Fruit fly (Drosophila melanogaster): ENCODE results near the gene lmgA.

lmgA gene

dm6 chr2L:8553789-8554626 lies 25.6 kb upstream of the lmgA start (continued):
- TF ChIP-seq CG17612 (GFP tag; IDR thresholded peaks at IDR 0.05) = no peak
- no peak for TF ChIP-seq caup (GFP tag; optimal IDR thresholded peaks at IDR 0.05; ENCODE audit: severe bottlenecking)
- no peak for TF ChIP-seq CG17186 (GFP tag; optimal IDR thresholded peaks at IDR 0.05)
- 0 out of 2 replicates have a peak, but pooled peaks have one; percentile 11 for TF ChIP-seq slbo (GFP tag; IDR thresholded peaks at IDR 0.05)
- TF ChIP-seq CG2116 (GFP tag; optimal IDR thresholded peaks at IDR 0.05) = peak; percentile 8
- 0 out of 2 replicates have a peak, but pooled peaks have one; percentile 14 for TF ChIP-seq Ptx1 (GFP tag; IDR thresholded peaks at IDR 0.05)
- no peak for TF ChIP-seq Dref (GFP tag; IDR thresholded peaks at IDR 0.05)
- 0 out of 2 replicates have a peak, but pooled peaks have one; percentile 12 for TF ChIP-seq CG14014 (GFP tag; IDR thresholded peaks at IDR 0.05)
- no peak for TF ChIP-seq ranshi (GFP tag; IDR thresholded peaks at IDR 0.05)
- TF ChIP-seq CG1792 (GFP tag; optimal IDR thresholded peaks at IDR 0.05) = no peak
- TF ChIP-seq mld (GFP tag; IDR thresholded peaks at IDR 0.05; ENCODE audit: partially characterized antibody) = no peak
- no peak for TF ChIP-seq Dbx (GFP tag; IDR thresholded peaks at IDR 0.05)
- TF ChIP-seq E2f1 (GFP tag; IDR thresholded peaks at IDR 0.05) = no peak
- no peak for TF ChIP-seq aop (GFP tag; IDR thresholded peaks at IDR 0.05)
- TF ChIP-seq HLH54F (GFP tag; optimal IDR thresholded peaks at IDR 0.05) = peak; percentile 32
- no peak for TF ChIP-seq YL-1 (GFP tag; optimal IDR thresholded peaks at IDR 0.05)
- TF ChIP-seq schlank (tag; optimal IDR thresholded peaks at IDR 0.05) = no peak
- no peak for TF ChIP-seq hkb (optimal IDR thresholded peaks at IDR 0.05)
- peak; percentile 43; the same call in 1 of the 2 replicates for TF ChIP-seq hkb (GFP tag; IDR thresholded peaks at IDR 0.05)
- no peak for TF ChIP-seq HmgZ (tag; optimal IDR thresholded peaks at IDR 0.05)
- no peak for TF ChIP-seq GATAe (GFP tag; conservative IDR thresholded peaks at IDR 0.05)
- TF ChIP-seq Oaz (GFP tag; IDR thresholded peaks at IDR 0.05) = no peak
- no peak for TF ChIP-seq Elba2 (GFP tag; optimal IDR thresholded peaks at IDR 0.05)
- peak; percentile 22 for TF ChIP-seq Six4 (GFP tag; optimal IDR thresholded peaks at IDR 0.05)
- no peak for TF ChIP-seq CG10147 (GFP tag; optimal IDR thresholded peaks at IDR 0.05)
- TF ChIP-seq dan (GFP tag; IDR thresholded peaks at IDR 0.05) = no peak
- TF ChIP-seq BtbVII (GFP tag; optimal IDR thresholded peaks at IDR 0.05) = peak; percentile 19
- TF ChIP-seq CG4854 (GFP tag; optimal IDR thresholded peaks at IDR 0.05) = no peak
- TF ChIP-seq toy (GFP tag; IDR thresholded peaks at IDR 0.05) = no peak
- peak; percentile 32 for TF ChIP-seq org-1 (GFP tag; optimal IDR thresholded peaks at IDR 0.05)
- TF ChIP-seq disco-r (GFP tag; optimal IDR thresholded peaks at IDR 0.05) = no peak
- no peak for TF ChIP-seq CG14860 (GFP tag; IDR thresholded peaks at IDR 0.05; ENCODE audit: partially characterized antibody)
- TF ChIP-seq CG13424 (tag; optimal IDR thresholded peaks at IDR 0.05) = peak; percentile 37
- TF ChIP-seq lab (GFP tag; optimal IDR thresholded peaks at IDR 0.05) = no peak
- no peak for TF ChIP-seq CkIIα-i1 (GFP tag; IDR thresholded peaks at IDR 0.05)
- TF ChIP-seq Neu2 (GFP tag; optimal IDR thresholded peaks at IDR 0.05; ENCODE audit: borderline replicate concordance) = no peak
- no peak for TF ChIP-seq CG6272 (GFP tag; IDR thresholded peaks at IDR 0.05)
- TF ChIP-seq Sox100B (GFP tag; optimal IDR thresholded peaks at IDR 0.05) = peak; percentile 30
- TF ChIP-seq kay (GFP tag; optimal IDR thresholded peaks at IDR 0.05) = no peak
- TF ChIP-seq da (GFP tag; optimal IDR thresholded peaks at IDR 0.05) = no peak
- TF ChIP-seq bsh (GFP tag; optimal IDR thresholded peaks at IDR 0.05) = peak in 1 of 2 experiments; percentile 63
- TF ChIP-seq eyg (GFP tag; optimal IDR thresholded peaks at IDR 0.05) = no peak
- peak; percentile 54 for TF ChIP-seq nmo (GFP tag; optimal IDR thresholded peaks at IDR 0.05)
- TF ChIP-seq Blimp-1 (GFP tag; optimal IDR thresholded peaks at IDR 0.05) = peak; percentile 88
- no peak for TF ChIP-seq CG6791 (GFP tag; IDR thresholded peaks at IDR 0.05; ENCODE audit: partially characterized antibody)
- TF ChIP-seq sr (GFP tag; IDR thresholded peaks at IDR 0.05) = no peak
- TF ChIP-seq gro (GFP tag; optimal IDR thresholded peaks at IDR 0.05) = no peak
- TF ChIP-seq so (GFP tag; IDR thresholded peaks at IDR 0.05) = no peak
- no peak for TF ChIP-seq Dp (GFP tag; optimal IDR thresholded peaks at IDR 0.05)
- TF ChIP-seq sisA (GFP tag; IDR thresholded peaks at IDR 0.05) = no peak
